Worm (Caenorhabditis elegans): ENCODE results near the gene pfd-5.

DNA sequence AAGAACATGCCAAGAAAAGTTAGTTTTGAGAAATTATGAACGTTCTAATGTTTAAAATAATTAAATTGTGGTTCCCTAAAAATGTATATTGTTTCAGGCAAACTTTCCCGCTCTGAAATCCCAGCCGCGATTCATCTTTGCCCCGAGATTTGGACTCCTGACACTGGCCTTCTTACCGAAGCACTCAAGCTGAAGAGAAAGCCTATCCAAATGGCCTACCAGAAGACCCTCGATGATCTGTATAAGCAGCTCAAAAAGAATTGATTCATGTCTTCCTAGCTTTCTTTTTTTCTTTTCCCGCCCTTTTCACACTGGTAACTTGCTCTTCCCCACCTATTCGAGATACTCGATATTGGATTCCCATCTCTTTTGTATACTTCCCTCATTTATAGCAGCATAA is 28.6 kb downstream of the pfd-5 start:
- TF ChIP-seq zip-4 (GFP tag; optimal IDR thresholded peaks at IDR 0.05), result no peak
- no peak for TF ChIP-seq sup-37 (GFP tag; optimal IDR thresholded peaks at IDR 0.05)
- no peak for TF ChIP-seq ces-1 (GFP tag; optimal IDR thresholded peaks at IDR 0.05)
- no peak for TF ChIP-seq nhr-237 (tag; optimal IDR thresholded peaks at IDR 0.05)
- TF ChIP-seq ama-1 (optimal IDR thresholded peaks at IDR 0.05), result no peak
- no peak for TF ChIP-seq ztf-4 (tag; optimal IDR thresholded peaks at IDR 0.05)

Measured in whole organism, L1 larva.